Worm (Caenorhabditis elegans) whole organism, L1 larva: ENCODE measurements around the gene tofu-7.

Experiments used
- C04F5.9 ChIP-seq: sonication (generic microtip); optimal IDR thresholded peaks from 2 replicates; lab custom pipeline; 2016; ENCODE audit warnings: missing genetic modification characterization, missing compliant biosample characterization
- aha-1 ChIP-seq: fragments of 150-350 bp; optimal IDR thresholded peaks from 2 replicates; lab custom pipeline; 2014; ENCODE audit warnings: missing biosample characterization, missing genetic modification characterization
- aly-2 ChIP-seq: fragments of 150-350 bp; optimal IDR thresholded peaks from 2 replicates; lab custom pipeline; 2014; ENCODE audit warnings: missing biosample characterization, missing genetic modification characterization
- ceh-8 ChIP-seq: fragments of 200-800 bp; sonication (Bioruptor generic); optimal IDR thresholded peaks from 2 replicates; lab custom pipeline; 2018; ENCODE audit warnings: mild to moderate bottlenecking, missing genetic modification characterization, moderate library complexity, missing compliant biosample characterization
- ceh-90 ChIP-seq: sonication (generic microtip); optimal IDR thresholded peaks from 2 replicates; lab custom pipeline; 2016; ENCODE audit warnings: missing genetic modification characterization, missing compliant biosample characterization
- ces-1 ChIP-seq: fragments of 150-350 bp; optimal IDR thresholded peaks from 2 replicates; lab custom pipeline; 2014; ENCODE audit warnings: missing biosample characterization, missing genetic modification reagents, missing genetic modification characterization
- dpl-1 ChIP-seq, 3 experiments: fragments of 150-350 bp in 2 of 3; sonication (generic microtip) in 1 of 3; optimal IDR thresholded peaks; 2 replicates each; lab custom pipeline; 2014 to 2017; ENCODE audit warnings: missing biosample characterization in 3 of 3, missing genetic modification characterization in 3 of 3, missing genetic modification reagents in 3 of 3
- dsc-1 ChIP-seq: sonication (generic microtip); optimal IDR thresholded peaks from 2 replicates; lab custom pipeline; 2016; ENCODE audit warnings: mild to moderate bottlenecking, missing genetic modification characterization, missing compliant biosample characterization
- efl-1 ChIP-seq, 4 experiments: fragments of 150-350 bp; optimal IDR thresholded peaks in 3 of 4; peaks in 1 of 4; 1 replicate in 1 of 4; 2 replicates in 3 of 4; lab custom pipeline; 2014; ENCODE audit warnings: missing biosample characterization in 2 of 4, missing genetic modification characterization in 2 of 4, missing genetic modification reagents in 2 of 4
- egl-13 ChIP-seq: sonication (generic microtip); optimal IDR thresholded peaks from 2 replicates; lab custom pipeline; 2016; ENCODE audit warnings: missing genotype, missing genetic modification reagents, missing genetic modification characterization, missing compliant biosample characterization
- fkh-4 ChIP-seq: sonication (generic microtip); optimal IDR thresholded peaks from 2 replicates; lab custom pipeline; 2016; ENCODE audit warnings: missing compliant biosample characterization, missing genetic modification characterization, borderline replicate concordance
- fkh-8 ChIP-seq: sonication (generic microtip); optimal IDR thresholded peaks from 2 replicates; lab custom pipeline; 2016; ENCODE audit warnings: mild to moderate bottlenecking, missing genetic modification characterization, missing compliant biosample characterization
- grh-1 ChIP-seq: fragments of 200-800 bp; sonication (Bioruptor generic); IDR thresholded peaks from 2 replicates; pipeline ENCODE4 v1.3.6; 2022; ENCODE audit warnings: missing genetic modification reagents, missing genetic modification characterization, missing compliant biosample characterization
- hlh-17 ChIP-seq: fragments of 200-800 bp; sonication (Bioruptor generic); optimal IDR thresholded peaks from 2 replicates; lab custom pipeline; 2018; ENCODE audit warnings: missing genetic modification characterization, mild to moderate bottlenecking, missing compliant biosample characterization, moderate library complexity, borderline replicate concordance
- hpl-2 ChIP-seq: fragments of 150-350 bp; optimal IDR thresholded peaks from 2 replicates; lab custom pipeline; 2014; ENCODE audit warnings: missing biosample characterization, missing genetic modification reagents, missing genetic modification characterization
- lin-13 ChIP-seq: fragments of 150-350 bp; optimal IDR thresholded peaks from 2 replicates; lab custom pipeline; 2014; ENCODE audit warnings: missing biosample characterization, missing genetic modification reagents, missing genetic modification characterization
- lin-15B ChIP-seq: fragments of 150-350 bp; sonication (generic microtip); optimal IDR thresholded peaks from 3 replicates; lab custom pipeline; 2014; ENCODE audit warnings: missing biosample characterization, missing genetic modification characterization
- lin-39 ChIP-seq: fragments of 150-350 bp; optimal IDR thresholded peaks from 2 replicates; lab custom pipeline; 2014; ENCODE audit warnings: missing biosample characterization, missing genetic modification reagents, missing genetic modification characterization
- lsy-2 ChIP-seq, 2 experiments: fragments of 150-350 bp; optimal IDR thresholded peaks; 2 replicates each; lab custom pipeline; 2014; ENCODE audit warnings: missing biosample characterization in 2 of 2, missing genetic modification characterization in 2 of 2
- mab-9 ChIP-seq: fragments of 200-800 bp; sonication (Bioruptor generic); IDR thresholded peaks from 2 replicates; pipeline ENCODE4 v1.3.6; 2022; ENCODE audit warnings: missing genetic modification reagents, missing genetic modification characterization, missing compliant biosample characterization
- nhr-11 ChIP-seq: fragments of 150-350 bp; optimal IDR thresholded peaks from 2 replicates; lab custom pipeline; 2014; ENCODE audit warnings: missing biosample characterization, missing genetic modification characterization
- nhr-19 ChIP-seq: fragments of 200-800 bp; sonication (Bioruptor generic); conservative IDR thresholded peaks from 2 replicates; pipeline ENCODE4 v1.3.6; 2022; ENCODE audit warnings: missing genetic modification characterization, missing compliant biosample characterization
- nhr-20 ChIP-seq: sonication (generic microtip); optimal IDR thresholded peaks from 2 replicates; lab custom pipeline; 2016; ENCODE audit warnings: mild to moderate bottlenecking, missing genetic modification characterization, missing compliant biosample characterization
- nhr-28 ChIP-seq: fragments of 150-350 bp; optimal IDR thresholded peaks from 2 replicates; lab custom pipeline; 2014; ENCODE audit warnings: missing biosample characterization, missing genetic modification characterization
- nhr-47 ChIP-seq: sonication (generic microtip); optimal IDR thresholded peaks from 2 replicates; lab custom pipeline; 2016; ENCODE audit warnings: mild to moderate bottlenecking, missing genetic modification characterization, moderate library complexity, missing compliant biosample characterization
- nhr-71 ChIP-seq: sonication (generic microtip); optimal IDR thresholded peaks from 2 replicates; lab custom pipeline; 2016; ENCODE audit warnings: mild to moderate bottlenecking, missing genetic modification characterization, moderate library complexity, missing compliant biosample characterization
- nhr-76 ChIP-seq: sonication (generic microtip); optimal IDR thresholded peaks from 2 replicates; lab custom pipeline; 2017; ENCODE audit warnings: missing biosample characterization, missing genetic modification characterization
- nhr-84 ChIP-seq: sonication (generic microtip); optimal IDR thresholded peaks from 2 replicates; lab custom pipeline; 2017; ENCODE audit warnings: missing biosample characterization, missing genetic modification characterization
- nhr-90 ChIP-seq: sonication (generic microtip); optimal IDR thresholded peaks from 2 replicates; lab custom pipeline; 2016; ENCODE audit warnings: mild to moderate bottlenecking, missing genetic modification characterization, missing compliant biosample characterization; ENCODE audit not compliant: poor library complexity
- pax-3 ChIP-seq: fragments of 200-800 bp; sonication (Bioruptor generic); optimal IDR thresholded peaks from 2 replicates; lab custom pipeline; 2018; ENCODE audit warnings: mild to moderate bottlenecking, missing genetic modification characterization, moderate library complexity, missing compliant biosample characterization
- skn-1 ChIP-seq: fragments of 150-350 bp; optimal IDR thresholded peaks from 2 replicates; lab custom pipeline; 2014; ENCODE audit warnings: missing biosample characterization, missing genetic modification characterization
- sox-4 ChIP-seq: sonication (generic microtip); optimal IDR thresholded peaks from 2 replicates; lab custom pipeline; 2016; ENCODE audit warnings: missing genetic modification characterization, missing compliant biosample characterization
- unc-30 ChIP-seq: sonication (generic microtip); optimal IDR thresholded peaks from 2 replicates; lab custom pipeline; 2017; ENCODE audit warnings: missing biosample characterization, missing genetic modification characterization
- unc-86 ChIP-seq: sonication (generic microtip); optimal IDR thresholded peaks from 2 replicates; lab custom pipeline; 2016; ENCODE audit warnings: missing genetic modification characterization, missing compliant biosample characterization
- xbp-1 ChIP-seq: sonication (generic microtip); optimal IDR thresholded peaks from 2 replicates; lab custom pipeline; 2016; ENCODE audit warnings: missing genetic modification characterization, missing compliant biosample characterization
- zag-1 ChIP-seq: fragments of 150-350 bp; optimal IDR thresholded peaks from 2 replicates; lab custom pipeline; 2014; ENCODE audit warnings: missing biosample characterization, missing genetic modification characterization

The tofu-7 gene

ce11 chrIII:7101814-7102477, 17.1 kb upstream of the tofu-7 start:
- TF ChIP-seq nhr-19 (GFP tag; lab: Robert Waterston, UW) (no peak), dpl-1 (GFP tag; optimal IDR thresholded peaks at IDR 0.05; lab: Kevin White, UChicago) (no peak), xbp-1 (tag; lab: Kevin White, UChicago) (no peak), nhr-90 (tag; lab: Kevin White, UChicago) (no peak), hlh-17 (no peak), nhr-76 (no peak), zag-1 (no peak), nhr-11 (no peak), nhr-84 (no peak)

ce11 chrIII:7100001-7100400, 15.2 kb upstream of the tofu-7 start, which contains the start of gene ZK418.11:
Gene ZK418.11, plus strand, starts transcription at chrIII:7100289.
- TF ChIP-seq nhr-11, result peak; percentile 36
- TF ChIP-seq aha-1 (tag; lab: Kevin White, UChicago), result no peak
- peak; percentile 55 for TF ChIP-seq dsc-1 (tag; lab: Kevin White, UChicago)
- peak; percentile 26 for TF ChIP-seq nhr-71 (tag; lab: Kevin White, UChicago)
- TF ChIP-seq nhr-90 (tag; lab: Kevin White, UChicago), result no peak
- no peak for TF ChIP-seq unc-86 (tag; lab: Kevin White, UChicago)
- peak; percentile 73 for TF ChIP-seq fkh-8
- no peak for TF ChIP-seq ceh-8
- no peak for TF ChIP-seq efl-1 (optimal IDR thresholded peaks at IDR 0.05; lab: Kevin White, UChicago)
- no peak for TF ChIP-seq efl-1 (GFP tag; optimal IDR thresholded peaks at IDR 0.05 in 1 of 2; lab: Kevin White, UChicago)

ce11 chrIII:7096481-7096880, 11.7 kb upstream of the tofu-7 start:
- TF ChIP-seq aha-1 (tag; lab: Kevin White, UChicago) (no peak), grh-1 (no peak), mab-9 (GFP tag; lab: Robert Waterston, UW) (no peak), aly-2 (tag; lab: Kevin White, UChicago) (no peak), ces-1 (GFP tag; lab: Kevin White, UChicago) (no peak), skn-1 (no peak), lin-13 (GFP tag; lab: Kevin White, UChicago) (no peak), lin-39 (tag; lab: Kevin White, UChicago) (no peak), unc-30 (tag; lab: Kevin White, UChicago) (no peak), lin-15B (no peak), nhr-28 (tag; lab: Kevin White, UChicago) (no peak), egl-13 (tag; lab: Kevin White, UChicago) (no peak), pax-3 (no peak), nhr-71 (tag; lab: Kevin White, UChicago) (no peak), fkh-4 (no peak), unc-86 (tag; lab: Kevin White, UChicago) (no peak), hlh-17 (no peak), lsy-2 (tag; optimal IDR thresholded peaks at IDR 0.05; lab: Kevin White, UChicago) (no peak), ceh-90 (tag; lab: Kevin White, UChicago) (no peak)

- TF ChIP-seq sox-4 (peak; percentile 39), efl-1 (optimal IDR thresholded peaks at IDR 0.05; lab: Kevin White, UChicago) (no peak), efl-1 (GFP tag; optimal IDR thresholded peaks at IDR 0.05 in 1 of 2; lab: Kevin White, UChicago) (no peak), nhr-20 (tag; lab: Kevin White, UChicago) (peak; percentile 11), pax-3 (peak; percentile 38), nhr-71 (tag; lab: Kevin White, UChicago) (peak; percentile 50), hpl-2 (GFP tag; lab: Kevin White, UChicago) (no peak), fkh-8 (peak; percentile 82), nhr-47 (tag; lab: Kevin White, UChicago) (peak; percentile 46), nhr-11 (peak; percentile 64), C04F5.9 (tag; lab: Kevin White, UChicago) (no peak), dsc-1 (tag; lab: Kevin White, UChicago) (peak; percentile 89)
These were observed 10.3 kb upstream of the tofu-7 start, which contains the start of gene nhr-9 for ce11 chrIII:7095156-7095555. Gene nhr-9, plus strand, starts transcription at chrIII:7095462.
